Worm (Caenorhabditis elegans) whole organism, young adult: ENCODE results near the gene abu-1.

Experiments used
- ceh-100 ChIP-seq: fragments of 200-800 bp; sonication (Bioruptor generic); IDR thresholded peaks from 2 replicates; pipeline ENCODE4 v1.3.6; 2022; ENCODE audit warnings: missing genetic modification reagents, missing genetic modification characterization, missing compliant biosample characterization
- chd-7 ChIP-seq: sonication (generic microtip); optimal IDR thresholded peaks from 2 replicates; lab custom pipeline; 2016; ENCODE audit warnings: mild to moderate bottlenecking, missing genetic modification characterization, moderate library complexity, missing compliant biosample characterization

- TF ChIP-seq ceh-100 (GFP tag; lab: Robert Waterston, UW) (no peak), chd-7 (no peak)
Measured at ce11 chrV:10425098-10425497, 43.5 kb upstream of the abu-1 start, which contains the start of gene col-12.
